Worm (Caenorhabditis elegans): Measurements from ENCODE around the gene cal-1.

Gene cal-1

ce11 chrV:12551638-12552478, 34.8 kb upstream of the cal-1 start (continued):
- TF ChIP-seq ztf-11 (tag; optimal IDR thresholded peaks at IDR 0.05): no peak
- peak; percentile 8 for TF ChIP-seq nfya-1 (tag; optimal IDR thresholded peaks at IDR 0.05; ENCODE audit: insufficient read depth)

DNA sequence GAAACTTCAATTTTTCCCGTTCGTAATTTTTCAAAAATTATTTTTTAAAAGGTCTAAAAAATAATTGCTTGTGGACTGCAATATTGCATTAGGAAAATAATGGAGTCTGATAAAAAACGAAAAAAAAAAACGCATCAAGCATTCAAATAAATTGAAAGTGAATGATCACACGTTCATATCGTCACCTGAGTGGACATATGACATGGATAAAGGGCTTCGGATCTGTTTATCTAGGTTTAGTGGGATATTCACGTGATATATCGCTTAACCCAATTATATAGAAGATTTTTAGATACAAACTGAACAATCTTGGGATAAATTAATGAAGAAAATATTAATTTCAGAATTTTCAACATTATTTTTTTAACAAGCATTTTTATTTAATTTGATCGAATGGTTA, 33.7 kb upstream of the cal-1 start:
- peak; percentile 29 for TF ChIP-seq nhr-43 (tag; optimal IDR thresholded peaks at IDR 0.05; ENCODE audit: poor library complexity, severe bottlenecking)
- peak; percentile 59 for TF ChIP-seq nhr-23 (tag; optimal IDR thresholded peaks at IDR 0.05)
- no peak for TF ChIP-seq jun-1 (tag; optimal IDR thresholded peaks at IDR 0.05)

ce11 chrV:12550036-12550626, 33.1 kb upstream of the cal-1 start, which contains the start of gene F45D3.3:
Gene F45D3.3, minus strand, starts transcription at chrV:12550385.
- TF ChIP-seq nhr-23 (tag; optimal IDR thresholded peaks at IDR 0.05) (peak; percentile 80), nhr-25 (tag; optimal IDR thresholded peaks at IDR 0.05) (peak; percentile 35), ama-1 (optimal IDR thresholded peaks at IDR 0.05) (peak; percentile 91), nhr-43 (tag; optimal IDR thresholded peaks at IDR 0.05; ENCODE audit: poor library complexity, severe bottlenecking) (peak; percentile 55), nfya-1 (tag; optimal IDR thresholded peaks at IDR 0.05; ENCODE audit: insufficient read depth) (peak; percentile 31), ztf-4 (tag; optimal IDR thresholded peaks at IDR 0.05) (no peak)

- TF ChIP-seq ama-1 (optimal IDR thresholded peaks at IDR 0.05) (peak; percentile 95), nhr-43 (tag; optimal IDR thresholded peaks at IDR 0.05; ENCODE audit: poor library complexity, severe bottlenecking) (peak; percentile 50), R02D3.7 (tag; optimal IDR thresholded peaks at IDR 0.05) (no peak), nhr-12 (tag; optimal IDR thresholded peaks at IDR 0.05) (no peak), nhr-25 (tag; optimal IDR thresholded peaks at IDR 0.05) (peak; percentile 36)
Observed at ce11 chrV:12549604-12550003, 32.6 kb upstream of the cal-1 start.

ce11 chrV:12548830-12549229, 31.8 kb upstream of the cal-1 start:
- peak; percentile 8 for TF ChIP-seq nhr-28 (tag; optimal IDR thresholded peaks at IDR 0.05)
- no peak for TF ChIP-seq egl-5 (tag; optimal IDR thresholded peaks at IDR 0.05)
- peak; percentile 97 for TF ChIP-seq ama-1 (optimal IDR thresholded peaks at IDR 0.05)
- TF ChIP-seq lsy-12 (tag; optimal IDR thresholded peaks at IDR 0.05): peak; percentile 66
- peak; percentile 73 for TF ChIP-seq nhr-43 (tag; optimal IDR thresholded peaks at IDR 0.05; ENCODE audit: poor library complexity, severe bottlenecking)
- TF ChIP-seq nhr-25 (tag; optimal IDR thresholded peaks at IDR 0.05): peak; percentile 45
- TF ChIP-seq ceh-28 (tag; optimal IDR thresholded peaks at IDR 0.05): peak; percentile 15
- TF ChIP-seq ztf-4 (tag; optimal IDR thresholded peaks at IDR 0.05): peak; percentile 50
- TF ChIP-seq nhr-23 (tag; optimal IDR thresholded peaks at IDR 0.05): peak; percentile 74
- no peak for TF ChIP-seq aly-2 (tag; optimal IDR thresholded peaks at IDR 0.05)
- peak; percentile 65 for TF ChIP-seq tbx-2 (tag; optimal IDR thresholded peaks at IDR 0.05)
- no peak for TF ChIP-seq lin-39 (tag; optimal IDR thresholded peaks at IDR 0.05)

ce11 chrV:12542683-12543319, 25.8 kb upstream of the cal-1 start:
- TF ChIP-seq nfya-1 (tag; optimal IDR thresholded peaks at IDR 0.05; ENCODE audit: insufficient read depth) (peak; percentile 18), daf-12 (tag; optimal IDR thresholded peaks at IDR 0.05) (no peak), nhr-43 (tag; optimal IDR thresholded peaks at IDR 0.05; ENCODE audit: poor library complexity, severe bottlenecking) (peak; percentile 76), ztf-4 (tag; optimal IDR thresholded peaks at IDR 0.05) (no peak), tbx-2 (tag; optimal IDR thresholded peaks at IDR 0.05) (peak; percentile 56), ztf-11 (tag; optimal IDR thresholded peaks at IDR 0.05) (no peak), ceh-16 (tag; optimal IDR thresholded peaks at IDR 0.05) (no peak), jun-1 (tag; optimal IDR thresholded peaks at IDR 0.05) (peak; percentile 20), ceh-82 (tag; optimal IDR thresholded peaks at IDR 0.05) (peak; percentile 1), fkh-2 (tag; optimal IDR thresholded peaks at IDR 0.05) (no peak), lsy-12 (tag; optimal IDR thresholded peaks at IDR 0.05) (peak; percentile 62), nhr-23 (tag; optimal IDR thresholded peaks at IDR 0.05) (peak; percentile 81), ama-1 (optimal IDR thresholded peaks at IDR 0.05) (peak; percentile 20), unc-62 (GFP tag; optimal IDR thresholded peaks at IDR 0.05) (peak; percentile 7), nhr-12 (tag; optimal IDR thresholded peaks at IDR 0.05) (no peak), fkh-10 (GFP tag; optimal IDR thresholded peaks at IDR 0.05) (no peak), nhr-25 (tag; optimal IDR thresholded peaks at IDR 0.05) (peak; percentile 78), snpc-4 (tag; optimal IDR thresholded peaks at IDR 0.05) (no peak), fos-1 (tag; optimal IDR thresholded peaks at IDR 0.05) (peak; percentile 61)

Data from whole organism, L3 larva.